Worm (Caenorhabditis elegans) whole organism, early embryonic: ENCODE data around the gene Y66D12A.21.

Experiments
- aly-1 ChIP-seq: sonication (generic microtip); optimal IDR thresholded peaks from 2 replicates; lab custom pipeline; 2016; ENCODE audit warnings: missing genetic modification characterization, missing compliant biosample characterization
- ama-1 ChIP-seq: fragments of 150-350 bp; optimal IDR thresholded peaks from 2 replicates; lab custom pipeline; 2014
- ceh-36 ChIP-seq: sonication (generic microtip); optimal IDR thresholded peaks from 2 replicates; lab custom pipeline; 2016; ENCODE audit warnings: missing genetic modification characterization, inconsistent platforms, missing compliant biosample characterization
- ets-7 ChIP-seq: sonication (generic microtip); optimal IDR thresholded peaks from 2 replicates; lab custom pipeline; 2016; ENCODE audit warnings: missing genotype, missing genetic modification characterization, missing compliant biosample characterization
- flt-1 ChIP-seq: fragments of 200-800 bp; sonication (Bioruptor generic); IDR thresholded peaks from 2 replicates; pipeline ENCODE4 v1.3.6; 2022; ENCODE audit warnings: missing genetic modification characterization, missing compliant biosample characterization
- hmbx-1 ChIP-seq: sonication (generic microtip); optimal IDR thresholded peaks from 2 replicates; lab custom pipeline; 2016; ENCODE audit warnings: mild to moderate bottlenecking, missing genetic modification characterization, missing compliant biosample characterization
- hmg-4 ChIP-seq: fragments of 200-800 bp; sonication (Bioruptor generic); optimal IDR thresholded peaks from 2 replicates; lab custom pipeline; 2018; ENCODE audit warnings: mild to moderate bottlenecking, missing genetic modification characterization, missing compliant biosample characterization
- hnd-1 ChIP-seq: sonication (generic microtip); optimal IDR thresholded peaks from 2 replicates; lab custom pipeline; 2016; ENCODE audit warnings: missing genetic modification characterization, missing compliant biosample characterization
- scrt-1 ChIP-seq: fragments of 200-800 bp; sonication (Bioruptor generic); IDR thresholded peaks from 2 replicates; pipeline ENCODE4 v1.3.6; 2022; ENCODE audit warnings: missing genetic modification characterization, missing compliant biosample characterization
- sea-1 ChIP-seq: fragments of 200-800 bp; sonication (Bioruptor generic); conservative IDR thresholded peaks from 2 replicates; pipeline ENCODE4 v1.3.6; 2022; ENCODE audit warnings: missing genetic modification characterization, missing compliant biosample characterization
- tbx-11 ChIP-seq: fragments of 200-800 bp; sonication (Bioruptor generic); IDR thresholded peaks from 2 replicates; pipeline ENCODE4 v1.3.6; 2022; ENCODE audit warnings: missing genetic modification characterization, missing compliant biosample characterization
- tbx-37 ChIP-seq: fragments of 200-800 bp; sonication (Bioruptor generic); conservative IDR thresholded peaks from 2 replicates; pipeline ENCODE4 v1.3.6; 2022; ENCODE audit warnings: missing genetic modification reagents, missing genetic modification characterization, missing compliant biosample characterization
- tra-4 ChIP-seq: sonication (generic microtip); optimal IDR thresholded peaks from 2 replicates; lab custom pipeline; 2017; ENCODE audit warnings: missing genetic modification characterization, missing compliant biosample characterization

ce11 chrIII:11481309-11481845, 23.7 kb downstream of the Y66D12A.21 start:
- TF ChIP-seq tra-4 (tag; lab: Kevin White, UChicago) (no peak), hmbx-1 (no peak), ama-1 (lab: Kevin White, UChicago) (no peak), hnd-1 (no peak), ceh-36 (no peak), sea-1 (no peak), flt-1 (GFP tag; lab: Robert Waterston, UW) (no peak), scrt-1 (GFP tag; lab: Robert Waterston, UW) (no peak), aly-1 (tag; lab: Kevin White, UChicago) (no peak), ets-7 (tag; lab: Kevin White, UChicago) (no peak), tbx-11 (GFP tag; lab: Robert Waterston, UW) (no peak), hmg-4 (GFP tag; lab: Kevin White, UChicago) (no peak), tbx-37 (GFP tag; lab: Robert Waterston, UW) (no peak)
